Worm (Caenorhabditis elegans) whole organism, mixed stage, embryonic: ENCODE results near the gene R05G6.5.

Source experiments
- blmp-1 ChIP-seq: fragments of 150-350 bp; optimal IDR thresholded peaks from 2 replicates; lab custom pipeline; 2014; ENCODE audit warnings: missing biosample characterization, missing genetic modification characterization
- nhr-237 ChIP-seq: fragments of 150-350 bp; optimal IDR thresholded peaks from 2 replicates; lab custom pipeline; 2014; ENCODE audit warnings: missing biosample characterization, missing genetic modification characterization
- nhr-76 ChIP-seq: sonication (generic microtip); optimal IDR thresholded peaks from 2 replicates; lab custom pipeline; 2017; ENCODE audit warnings: missing biosample characterization, missing genetic modification characterization
- snpc-4 ChIP-seq: fragments of 150-350 bp; optimal IDR thresholded peaks from 2 replicates; lab custom pipeline; 2014; ENCODE audit warnings: missing biosample characterization, missing genetic modification characterization
- ztf-11 ChIP-seq: fragments of 150-350 bp; optimal IDR thresholded peaks from 2 replicates; lab custom pipeline; 2014; ENCODE audit warnings: missing biosample characterization, missing genetic modification characterization

ce11 chrIV:7556265-7556866 lies 48.2 kb downstream of the R05G6.5 start, which contains the start of the genes F49E8.7, F49E8.8 and nprl-2:
- TF ChIP-seq nhr-76 (tag; lab: Kevin White, UChicago) (no peak), nhr-237 (tag; lab: Kevin White, UChicago) (no peak), snpc-4 (tag; lab: Kevin White, UChicago) (no peak), blmp-1 (tag; lab: Kevin White, UChicago) (no peak), ztf-11 (tag; lab: Kevin White, UChicago) (no peak)
